Fruit fly (Drosophila melanogaster) whole organism, embryonic: ENCODE data around the gene CG5510.

Experiments
- Bteb2 ChIP-seq: fragments of 200-800 bp; sonication (Bioruptor generic); optimal IDR thresholded peaks from 2 replicates; lab custom pipeline; 2016; ENCODE audit warnings: missing biosample characterization, missing genetic modification characterization
- CG10366 ChIP-seq: fragments of 200-800 bp; sonication (Bioruptor generic); IDR thresholded peaks from 2 replicates; pipeline ENCODE4 v1.3.6; 2022; ENCODE audit warnings: missing biosample characterization, missing genetic modification characterization
- CG12155 ChIP-seq: fragments of 200-800 bp; sonication (Bioruptor generic); optimal IDR thresholded peaks from 3 replicates; lab custom pipeline; 2016; ENCODE audit warnings: missing biosample characterization, missing genetic modification characterization
- CG12744 ChIP-seq: fragments of 200-800 bp; sonication (Bioruptor generic); optimal IDR thresholded peaks from 2 replicates; lab custom pipeline; 2016; ENCODE audit warnings: missing biosample characterization, missing genetic modification characterization
- CG13287 ChIP-seq: fragments of 200-800 bp; sonication (Bioruptor generic); IDR thresholded peaks from 2 replicates; pipeline ENCODE4 v1.3.6; 2022; ENCODE audit warnings: missing biosample characterization, missing genetic modification characterization; ENCODE audit not compliant: partially characterized antibody
- CG1602 ChIP-seq: fragments of 200-800 bp; sonication (Bioruptor generic); optimal IDR thresholded peaks from 3 replicates; lab custom pipeline; 2016; ENCODE audit warnings: missing biosample characterization, missing genetic modification characterization
- CG16779 ChIP-seq: fragments of 200-800 bp; sonication (Bioruptor generic); IDR thresholded peaks from 2 replicates; pipeline ENCODE4 v1.3.6; 2022; ENCODE audit warnings: missing biosample characterization, missing genetic modification characterization
- CG18011 ChIP-seq: fragments of 200-800 bp; sonication (Bioruptor generic); optimal IDR thresholded peaks from 2 replicates; lab custom pipeline; 2017; ENCODE audit warnings: missing biosample characterization, missing genetic modification characterization, mild to moderate bottlenecking, moderate library complexity, missing genotype
- CG18619 ChIP-seq: fragments of 200-800 bp; sonication (Bioruptor generic); optimal IDR thresholded peaks from 3 replicates; lab custom pipeline; 2017; ENCODE audit warnings: missing biosample characterization, mild to moderate bottlenecking, missing genetic modification characterization
- CG32772 ChIP-seq: fragments of 200-800 bp; sonication (Bioruptor generic); IDR thresholded peaks from 2 replicates; pipeline ENCODE4 v1.3.6; 2022; ENCODE audit warnings: missing biosample characterization, missing genetic modification characterization
- CG34224 ChIP-seq: fragments of 200-800 bp; sonication (Bioruptor generic); IDR thresholded peaks from 3 replicates; pipeline ENCODE4 v1.3.6; 2022; ENCODE audit warnings: missing biosample characterization, missing genetic modification characterization; ENCODE audit not compliant: partially characterized antibody
- CG34422 ChIP-seq: fragments of 200-800 bp; sonication (Bioruptor generic); IDR thresholded peaks from 3 replicates; pipeline ENCODE4 v1.3.6; 2022; ENCODE audit warnings: missing biosample characterization, missing genetic modification characterization
- CG3726 ChIP-seq: fragments of 200-800 bp; sonication (Bioruptor generic); IDR thresholded peaks from 3 replicates; pipeline ENCODE4, ENCODE4 v1.3.6; 2022; ENCODE audit warnings: missing biosample characterization, missing genetic modification characterization
- CG4282 ChIP-seq: fragments of 200-800 bp; sonication (Bioruptor generic); optimal IDR thresholded peaks from 2 replicates; lab custom pipeline; 2016; ENCODE audit warnings: missing biosample characterization, missing genetic modification characterization
- CG4854 ChIP-seq: fragments of 200-800 bp; sonication (Bioruptor generic); optimal IDR thresholded peaks from 2 replicates; lab custom pipeline; 2016; ENCODE audit warnings: missing biosample characterization, missing genetic modification characterization, inconsistent platforms
- CkIIα-i1 ChIP-seq: fragments of 200-800 bp; sonication (Bioruptor generic); IDR thresholded peaks from 2 replicates; pipeline ENCODE4 v1.3.6; 2022; ENCODE audit warnings: missing biosample characterization, missing genetic modification characterization
- CoRest ChIP-seq: fragments of 200-800 bp; sonication (Bioruptor generic); optimal IDR thresholded peaks from 3 replicates; lab custom pipeline; 2018; ENCODE audit warnings: missing biosample characterization, mild to moderate bottlenecking, missing genetic modification characterization, moderate library complexity
- E2f1 ChIP-seq: fragments of 200-800 bp; sonication (Bioruptor generic); IDR thresholded peaks from 2 replicates; pipeline ENCODE4 v1.3.6; 2022; ENCODE audit warnings: missing biosample characterization, missing genetic modification characterization
- HLH3B ChIP-seq: fragments of 200-800 bp; sonication (Bioruptor generic); IDR thresholded peaks from 2 replicates; pipeline ENCODE4 v1.3.6; 2022; ENCODE audit warnings: missing biosample characterization, missing genetic modification characterization
- HLH4C ChIP-seq: fragments of 200-800 bp; sonication (Bioruptor generic); IDR thresholded peaks from 3 replicates; pipeline ENCODE4 v1.3.6; 2022; ENCODE audit warnings: missing biosample characterization, missing genetic modification characterization; ENCODE audit not compliant: partially characterized antibody
- HmgZ ChIP-seq: fragments of 200-800 bp; sonication (Bioruptor generic); optimal IDR thresholded peaks from 2 replicates; lab custom pipeline; 2018; ENCODE audit warnings: missing biosample characterization, mild to moderate bottlenecking, missing genetic modification characterization
- Kr ChIP-seq: fragments of 200-800 bp; sonication (Bioruptor generic); optimal IDR thresholded peaks from 2 replicates; lab custom pipeline; 2017; ENCODE audit warnings: missing biosample characterization, mild to moderate bottlenecking, missing genetic modification characterization
- MTF-1 ChIP-seq: fragments of 200-800 bp; sonication (Bioruptor generic); optimal IDR thresholded peaks from 2 replicates; lab custom pipeline; 2018; ENCODE audit warnings: missing biosample characterization, mild to moderate bottlenecking, missing genetic modification characterization, borderline replicate concordance
- Max ChIP-seq: fragments of 200-800 bp; sonication (Bioruptor generic); optimal IDR thresholded peaks from 2 replicates; lab custom pipeline; 2016; ENCODE audit warnings: missing biosample characterization, mild to moderate bottlenecking, missing genetic modification characterization
- Opbp ChIP-seq: fragments of 200-800 bp; sonication (Bioruptor generic); IDR thresholded peaks from 3 replicates; pipeline ENCODE4 v1.3.6; 2022; ENCODE audit warnings: missing biosample characterization, missing genetic modification characterization; ENCODE audit not compliant: partially characterized antibody
- PHDP ChIP-seq: fragments of 200-800 bp; sonication (Bioruptor generic); optimal IDR thresholded peaks from 3 replicates; lab custom pipeline; 2018; ENCODE audit warnings: missing biosample characterization, mild to moderate bottlenecking, missing genetic modification characterization, moderate library complexity
- Rfx ChIP-seq: fragments of 200-800 bp; sonication (Bioruptor generic); IDR thresholded peaks from 2 replicates; pipeline ENCODE4 v1.3.6; 2022; ENCODE audit warnings: missing biosample characterization, missing genetic modification characterization
- YL-1 ChIP-seq: fragments of 200-800 bp; sonication (Bioruptor generic); optimal IDR thresholded peaks from 3 replicates; lab custom pipeline; 2017; ENCODE audit warnings: missing biosample characterization, mild to moderate bottlenecking, missing genetic modification characterization
- al ChIP-seq: fragments of 200-800 bp; sonication (Bioruptor generic); IDR thresholded peaks from 2 replicates; pipeline ENCODE4 v1.3.6; 2022; ENCODE audit warnings: missing biosample characterization, missing genetic modification characterization
- bowl ChIP-seq: fragments of 200-800 bp; sonication (Bioruptor generic); IDR thresholded peaks from 2 replicates; pipeline ENCODE4 v1.3.6; 2022; ENCODE audit warnings: missing biosample characterization, missing genetic modification characterization
- bsh ChIP-seq, 2 experiments: fragments of 200-800 bp; sonication (Bioruptor generic); optimal IDR thresholded peaks; 2 replicates each; lab custom pipeline; 2017 to 2018; ENCODE audit warnings: mild to moderate bottlenecking in 2 of 2, missing biosample characterization in 2 of 2, missing genetic modification characterization in 2 of 2, moderate library complexity in 1 of 2
- danr ChIP-seq: fragments of 200-800 bp; sonication (Bioruptor generic); IDR thresholded peaks from 2 replicates; pipeline ENCODE4 v1.3.6; 2022; ENCODE audit warnings: missing biosample characterization, missing genetic modification characterization
- dmrt99B ChIP-seq: fragments of 200-800 bp; sonication (Bioruptor generic); optimal IDR thresholded peaks from 2 replicates; lab custom pipeline; 2018; ENCODE audit warnings: missing biosample characterization, mild to moderate bottlenecking, missing genetic modification characterization, moderate library complexity
- emc ChIP-seq: fragments of 200-800 bp; sonication (Bioruptor generic); optimal IDR thresholded peaks from 2 replicates; lab custom pipeline; 2016; ENCODE audit warnings: missing biosample characterization, missing genetic modification characterization
- ewg ChIP-seq: fragments of 200-800 bp; sonication (Bioruptor generic); optimal IDR thresholded peaks from 3 replicates; lab custom pipeline; 2017; ENCODE audit warnings: mild to moderate bottlenecking, missing biosample characterization, missing genetic modification reagents, missing genetic modification characterization
- fd96Cb ChIP-seq: fragments of 200-800 bp; sonication (Bioruptor generic); optimal IDR thresholded peaks from 2 replicates; lab custom pipeline; 2018; ENCODE audit warnings: missing biosample characterization, mild to moderate bottlenecking, missing genetic modification characterization, moderate library complexity
- fu2 ChIP-seq: fragments of 200-800 bp; sonication (Bioruptor generic); optimal IDR thresholded peaks from 2 replicates; lab custom pipeline; 2016; ENCODE audit warnings: missing biosample characterization, missing genetic modification characterization
- gem ChIP-seq: fragments of 200-800 bp; sonication (Bioruptor generic); optimal IDR thresholded peaks from 2 replicates; lab custom pipeline; 2019; ENCODE audit warnings: missing biosample characterization, mild to moderate bottlenecking, missing genetic modification characterization, moderate library complexity
- ind ChIP-seq: fragments of 200-800 bp; sonication (Bioruptor generic); optimal IDR thresholded peaks from 3 replicates; lab custom pipeline; 2016; ENCODE audit warnings: missing biosample characterization, missing genetic modification characterization
- inv ChIP-seq: fragments of 200-800 bp; sonication (Bioruptor generic); IDR thresholded peaks from 2 replicates; pipeline ENCODE4 v1.3.6; 2022; ENCODE audit warnings: missing biosample characterization, missing genetic modification characterization; ENCODE audit not compliant: partially characterized antibody
- kay ChIP-seq: fragments of 200-800 bp; sonication (Bioruptor generic); optimal IDR thresholded peaks from 2 replicates; lab custom pipeline; 2016; ENCODE audit warnings: missing biosample characterization, missing genetic modification characterization
- lmd ChIP-seq: fragments of 200-800 bp; sonication (Bioruptor generic); IDR thresholded peaks from 2 replicates; pipeline ENCODE4 v1.3.6; 2022; ENCODE audit warnings: missing biosample characterization, missing genetic modification characterization
- luna ChIP-seq: fragments of 200-800 bp; sonication (Bioruptor generic); optimal IDR thresholded peaks from 2 replicates; lab custom pipeline; 2016; ENCODE audit warnings: missing biosample characterization, missing genetic modification characterization
- maf-S ChIP-seq: fragments of 200-800 bp; sonication (Bioruptor generic); optimal IDR thresholded peaks from 2 replicates; lab custom pipeline; 2016; ENCODE audit warnings: missing biosample characterization, missing genetic modification characterization
- odd ChIP-seq: fragments of 200-800 bp; sonication (Bioruptor generic); optimal IDR thresholded peaks from 2 replicates; lab custom pipeline; 2017; ENCODE audit warnings: missing biosample characterization, mild to moderate bottlenecking, missing genetic modification characterization
- peb ChIP-seq: fragments of 200-800 bp; sonication (Bioruptor generic); IDR thresholded peaks from 2 replicates; pipeline ENCODE4 v1.3.6; 2022; ENCODE audit warnings: missing biosample characterization, missing genetic modification characterization
- prd ChIP-seq, 3 experiments: fragments of >200 bp in 2 of 3; fragments of 200-800 bp in 1 of 3; sonication (Bioruptor generic) in 1 of 3; optimal IDR thresholded peaks in 2 of 3; IDR thresholded peaks in 1 of 3; 2 replicates in 2 of 3; 3 replicates in 1 of 3; pipeline versions ENCODE4 v1.3.6 to Lab custom; 2017 to 2022; ENCODE audit warnings: missing biosample characterization in 1 of 3, missing genetic modification characterization in 1 of 3
- pros ChIP-seq: fragments of 200-800 bp; sonication (Bioruptor generic); optimal IDR thresholded peaks from 3 replicates; lab custom pipeline; 2019; ENCODE audit warnings: missing biosample characterization, mild to moderate bottlenecking, missing genetic modification characterization, moderate library complexity
- stc ChIP-seq: fragments of 200-800 bp; sonication (Bioruptor generic); IDR thresholded peaks from 2 replicates; pipeline ENCODE4 v1.3.6; 2022; ENCODE audit warnings: missing biosample characterization, missing genetic modification characterization

CG5510 gene

dm6 chr3R:24161173-24161811 is 8.1 kb downstream of the CG5510 start, which contains the start of the genes Myo95E and TBC1d7 (continued):
- TF ChIP-seq pros (GFP tag; lab: Kevin White, UChicago): no peak
- TF ChIP-seq peb (GFP tag; lab: Robert Waterston, UW): peak; percentile 89
- peak; percentile 72 for TF ChIP-seq ewg (GFP tag; lab: Kevin White, UChicago)
- peak; percentile 82 for TF ChIP-seq CG13287 (GFP tag; lab: Robert Waterston, UW)
- peak; percentile 89 for TF ChIP-seq ind (GFP tag; lab: Kevin White, UChicago)
- no peak for TF ChIP-seq Kr
- TF ChIP-seq kay (GFP tag; lab: Kevin White, UChicago): peak; percentile 81
- TF ChIP-seq MTF-1 (GFP tag; lab: Kevin White, UChicago): peak; percentile 27
- TF ChIP-seq CG16779 (GFP tag; lab: Robert Waterston, UW): 0 out of 2 replicates have a peak, but pooled peaks have one; percentile 46
- peak; percentile 77 for TF ChIP-seq CG18619
- TF ChIP-seq al (GFP tag; lab: Robert Waterston, UW): peak; percentile 91
- peak; percentile 62 for TF ChIP-seq inv (GFP tag; lab: Robert Waterston, UW)
- peak; percentile 37; the same call in 1 of the 3 replicates for TF ChIP-seq Opbp (GFP tag; lab: Robert Waterston, UW)
- peak; percentile 93 for TF ChIP-seq E2f1 (GFP tag; lab: Robert Waterston, UW)
- peak; percentile 71; the same call in 2 of the 3 replicates for TF ChIP-seq CG34224 (GFP tag; lab: Robert Waterston, UW)
- TF ChIP-seq CG4854 (GFP tag; lab: Kevin White, UChicago): peak; percentile 68
- TF ChIP-seq CG32772 (GFP tag; lab: Robert Waterston, UW): peak; percentile 93
- TF ChIP-seq CG18011 (GFP tag; lab: Kevin White, UChicago): peak; percentile 55
- TF ChIP-seq bowl (GFP tag; lab: Robert Waterston, UW): peak; percentile 79
- TF ChIP-seq fd96Cb: peak; percentile 90
- TF ChIP-seq HLH4C (GFP tag; lab: Robert Waterston, UW): peak; percentile 55; the same call in 1 of the 3 replicates
- peak; percentile 96 for TF ChIP-seq stc (GFP tag; lab: Robert Waterston, UW)
- peak; percentile 23 to 89 for TF ChIP-seq bsh (GFP tag; optimal IDR thresholded peaks at IDR 0.05; lab: Kevin White, UChicago)
- no peak for TF ChIP-seq prd (optimal IDR thresholded peaks at IDR 0.05; lab: Kevin White, UChicago)
- peak; percentile 96 for TF ChIP-seq prd (GFP tag; IDR thresholded peaks at IDR 0.05; lab: Robert Waterston, UW)
- peak; percentile 95 for TF ChIP-seq CG34422 (GFP tag; lab: Robert Waterston, UW)
- no peak for TF ChIP-seq dmrt99B
- peak; percentile 76 for TF ChIP-seq YL-1
- peak; percentile 85 for TF ChIP-seq Max (GFP tag; lab: Kevin White, UChicago)
- TF ChIP-seq gem: peak; percentile 95
- TF ChIP-seq maf-S: peak; percentile 17
- peak; percentile 95 for TF ChIP-seq danr
- TF ChIP-seq CG4282 (GFP tag; lab: Kevin White, UChicago): no peak
- peak; percentile 96 for TF ChIP-seq lmd (GFP tag; lab: Robert Waterston, UW)
- TF ChIP-seq emc (GFP tag; lab: Kevin White, UChicago): peak; percentile 50
- TF ChIP-seq CG12155: peak; percentile 79
- TF ChIP-seq CkIIα-i1 (GFP tag; lab: Robert Waterston, UW): 0 out of 2 replicates have a peak, but pooled peaks have one; percentile 31
- TF ChIP-seq Rfx (GFP tag; lab: Robert Waterston, UW): peak; percentile 95
- TF ChIP-seq CG10366: peak; percentile 89
- TF ChIP-seq PHDP (tag; lab: Kevin White, UChicago): peak; percentile 90
- TF ChIP-seq CG12744: no peak
- peak; percentile 89 for TF ChIP-seq CG3726 (GFP tag; lab: Robert Waterston, UW)
- TF ChIP-seq Bteb2 (GFP tag; lab: Kevin White, UChicago): no peak
- peak; percentile 91 for TF ChIP-seq HLH3B
- peak; percentile 93 for TF ChIP-seq CoRest (tag; lab: Kevin White, UChicago)
- peak; percentile 85 for TF ChIP-seq HmgZ
- no peak for TF ChIP-seq luna
- no peak for TF ChIP-seq fu2
- TF ChIP-seq odd (GFP tag; lab: Kevin White, UChicago): no peak
- TF ChIP-seq CG1602 (GFP tag; lab: Kevin White, UChicago): peak; percentile 86
